Fruit fly (Drosophila melanogaster) whole organism, wandering third instar larva: Measurements from ENCODE around the gene Ugt307A1.

Source experiments
- CG32264 ChIP-seq: fragments of 200-800 bp; sonication (Bioruptor generic); optimal IDR thresholded peaks from 2 replicates; lab custom pipeline; 2016; ENCODE audit warnings: missing biosample characterization, missing genetic modification characterization
- Hr78 ChIP-seq: fragments of >200 bp; optimal IDR thresholded peaks from 2 replicates; lab custom pipeline; 2017; ENCODE audit warnings: missing biosample characterization, missing genetic modification characterization
- br ChIP-seq: fragments of 200-800 bp; sonication (Bioruptor generic); optimal IDR thresholded peaks from 2 replicates; lab custom pipeline; 2016; ENCODE audit warnings: missing biosample characterization, missing genetic modification characterization
- fru ChIP-seq: fragments of 200-800 bp; sonication (Bioruptor generic); optimal IDR thresholded peaks from 3 replicates; lab custom pipeline; 2016; ENCODE audit warnings: missing biosample characterization, mild to moderate bottlenecking, missing genetic modification characterization
- h ChIP-seq: fragments of 200-800 bp; sonication (Bioruptor generic); optimal IDR thresholded peaks from 3 replicates; lab custom pipeline; 2016; ENCODE audit warnings: missing biosample characterization, mild to moderate bottlenecking, missing genetic modification characterization

- TF ChIP-seq fru, result peak; percentile 45
- no peak for TF ChIP-seq Hr78 (GFP tag; lab: Kevin White, UChicago)
- TF ChIP-seq h (GFP tag; lab: Kevin White, UChicago), result peak; percentile 74
- peak; percentile 55 for TF ChIP-seq br (GFP tag; lab: Kevin White, UChicago)
- no peak for TF ChIP-seq CG32264 (GFP tag; lab: Kevin White, UChicago)
These were observed 35.2 kb upstream of the Ugt307A1 start, which contains the start of the genes Rab30 and Caper for dm6 chr2L:7032517-7032951.
